Fruit fly (Drosophila melanogaster): Measurements from ENCODE around the gene CG14089.

Gene CG14089

dm6 chr3L:19254715-19255428 lies 25.7 kb downstream of the CG14089 start, which contains the start of the genes mRpL21 and rept (continued):
- TF ChIP-seq phol (tag; optimal IDR thresholded peaks at IDR 0.05) (peak; percentile 57), CG1024 (GFP tag; IDR thresholded peaks at IDR 0.05) (no peak), Bgb (GFP tag; IDR thresholded peaks at IDR 0.05; ENCODE audit: partially characterized antibody) (no peak), Hsf (GFP tag; optimal IDR thresholded peaks at IDR 0.05) (peak; percentile 69), CG6272 (GFP tag; IDR thresholded peaks at IDR 0.05) (peak; percentile 53; the same call in 1 of the 2 replicates), Rx (GFP tag; IDR thresholded peaks at IDR 0.05) (0 out of 2 replicates have a peak, but pooled peaks have one; percentile 10), D (optimal IDR thresholded peaks at IDR 0.05) (no peak), D (GFP tag; optimal IDR thresholded peaks at IDR 0.05) (peak; percentile 11), pfk (GFP tag; optimal IDR thresholded peaks at IDR 0.05) (no peak), sqz (GFP tag; optimal IDR thresholded peaks at IDR 0.05) (no peak), Vsx1 (GFP tag; optimal IDR thresholded peaks at IDR 0.05) (no peak), CG4820 (GFP tag; optimal IDR thresholded peaks at IDR 0.05) (no peak), chn (GFP tag; optimal IDR thresholded peaks at IDR 0.05) (peak; percentile 48), CG6689 (GFP tag; IDR thresholded peaks at IDR 0.05) (0 out of 2 replicates have a peak, but pooled peaks have one; percentile 16), maf-S (GFP tag; optimal IDR thresholded peaks at IDR 0.05) (peak; percentile 50), CG15269 (tag; optimal IDR thresholded peaks at IDR 0.05) (peak; percentile 19), CG3847 (GFP tag; IDR thresholded peaks at IDR 0.05) (peak; percentile 73), ab (GFP tag; optimal IDR thresholded peaks at IDR 0.05) (no peak), Scr (GFP tag; IDR thresholded peaks at IDR 0.05; ENCODE audit: partially characterized antibody) (no peak), row (GFP tag; IDR thresholded peaks at IDR 0.05) (peak; percentile 86), CG8765 (GFP tag; IDR thresholded peaks at IDR 0.05) (no peak), Sin3A (optimal IDR thresholded peaks at IDR 0.05) (peak; percentile 83), Usf (GFP tag; optimal IDR thresholded peaks at IDR 0.05) (no peak), Hr3 (GFP tag; optimal IDR thresholded peaks at IDR 0.05) (peak; percentile 59), B-H2 (GFP tag; optimal IDR thresholded peaks at IDR 0.05) (peak; percentile 54), CG17568 (GFP tag; optimal IDR thresholded peaks at IDR 0.05) (peak; percentile 50), Bteb2 (GFP tag; optimal IDR thresholded peaks at IDR 0.05) (peak; percentile 55), nmo (GFP tag; optimal IDR thresholded peaks at IDR 0.05) (peak; percentile 70), unpg (GFP tag; optimal IDR thresholded peaks at IDR 0.05) (peak; percentile 52), disco-r (GFP tag; optimal IDR thresholded peaks at IDR 0.05) (no peak), CG31388 (GFP tag; optimal IDR thresholded peaks at IDR 0.05) (no peak), salm (tag; optimal IDR thresholded peaks at IDR 0.05) (no peak), CG7987 (GFP tag; optimal IDR thresholded peaks at IDR 0.05) (peak; percentile 36), fd64A (GFP tag; optimal IDR thresholded peaks at IDR 0.05) (no peak), lola (GFP tag; optimal IDR thresholded peaks at IDR 0.05) (peak in 1 of 3 experiments; percentile 35), CG8388 (GFP tag; optimal IDR thresholded peaks at IDR 0.05) (peak; percentile 43), CHES-1-like (GFP tag; optimal IDR thresholded peaks at IDR 0.05) (peak; percentile 79), CG15514 (GFP tag; optimal IDR thresholded peaks at IDR 0.05) (peak; percentile 50), Dip2 (GFP tag; IDR thresholded peaks at IDR 0.05) (no peak), dmrt99B (tag; optimal IDR thresholded peaks at IDR 0.05) (peak; percentile 39), Mrtf (GFP tag; IDR thresholded peaks at IDR 0.05) (peak; percentile 32; the same call in 1 of the 3 replicates), grn (GFP tag; optimal IDR thresholded peaks at IDR 0.05) (no peak), Aef1 (GFP tag; IDR thresholded peaks at IDR 0.05) (0 out of 3 replicates have a peak, but pooled peaks have one; percentile 13), CG9437 (GFP tag; optimal IDR thresholded peaks at IDR 0.05) (peak; percentile 46), vnd (GFP tag; IDR thresholded peaks at IDR 0.05; ENCODE audit: partially characterized antibody) (no peak), ERR (GFP tag; optimal IDR thresholded peaks at IDR 0.05) (no peak), Awh (GFP tag; IDR thresholded peaks at IDR 0.05) (no peak), CG13123 (GFP tag; optimal IDR thresholded peaks at IDR 0.05) (no peak), Dfd (GFP tag; optimal IDR thresholded peaks at IDR 0.05) (no peak), ranshi (GFP tag; IDR thresholded peaks at IDR 0.05) (no peak)
